Fruit fly (Drosophila melanogaster) whole organism, wandering third instar larva: Measurements from ENCODE around the gene CG16775.

Experiments
- Abd-B ChIP-seq: fragments of >200 bp; optimal IDR thresholded peaks from 2 replicates; lab custom pipeline; 2017; ENCODE audit warnings: missing biosample characterization, missing genetic modification characterization
- CG32264 ChIP-seq: fragments of 200-800 bp; sonication (Bioruptor generic); optimal IDR thresholded peaks from 2 replicates; lab custom pipeline; 2016; ENCODE audit warnings: missing biosample characterization, missing genetic modification characterization
- Dfd ChIP-seq: fragments of >200 bp; optimal IDR thresholded peaks from 2 replicates; lab custom pipeline; 2017; ENCODE audit warnings: missing biosample characterization, missing genetic modification characterization
- HLH106 ChIP-seq: fragments of 200-800 bp; optimal IDR thresholded peaks from 3 replicates; lab custom pipeline; 2019; ENCODE audit warnings: missing biosample characterization, mild to moderate bottlenecking, missing genetic modification characterization, moderate library complexity
- Hnf4 ChIP-seq: fragments of 200-800 bp; sonication (Bioruptor generic); optimal IDR thresholded peaks from 2 replicates; lab custom pipeline; 2016; ENCODE audit warnings: missing biosample characterization, mild to moderate bottlenecking, missing genetic modification characterization
- Hr78 ChIP-seq: fragments of >200 bp; optimal IDR thresholded peaks from 2 replicates; lab custom pipeline; 2017; ENCODE audit warnings: missing biosample characterization, missing genetic modification characterization
- Hr83 ChIP-seq: fragments of 200-300 bp; sonication (Bioruptor generic); optimal IDR thresholded peaks from 2 replicates; lab custom pipeline; 2016; ENCODE audit warnings: missing biosample characterization, mild to moderate bottlenecking, missing genetic modification characterization, moderate library complexity; ENCODE audit not compliant: poor library complexity, severe bottlenecking
- Jra ChIP-seq: sonication (Bioruptor generic); optimal IDR thresholded peaks from 2 replicates; lab custom pipeline; 2016; ENCODE audit warnings: missing biosample characterization, missing genetic modification characterization
- Mio ChIP-seq: sonication (Bioruptor generic); optimal IDR thresholded peaks from 2 replicates; lab custom pipeline; 2016; ENCODE audit warnings: missing biosample characterization, missing genetic modification characterization
- N ChIP-seq: fragments of >200 bp; optimal IDR thresholded peaks from 2 replicates; lab custom pipeline; 2018; ENCODE audit warnings: missing biosample characterization, missing external identifiers, missing genetic modification characterization
- OdsH ChIP-seq: fragments of 200-800 bp; sonication (Bioruptor generic); optimal IDR thresholded peaks from 2 replicates; lab custom pipeline; 2016; ENCODE audit warnings: missing biosample characterization, mild to moderate bottlenecking, missing genetic modification characterization
- Rel ChIP-seq, 2 experiments: fragments of 200-800 bp; sonication (Bioruptor generic) in 1 of 2; optimal IDR thresholded peaks; 2 replicates in 1 of 2; 3 replicates in 1 of 2; lab custom pipeline; 2016 to 2019; ENCODE audit warnings: mild to moderate bottlenecking in 2 of 2, missing biosample characterization in 2 of 2, missing genetic modification characterization in 2 of 2, moderate library complexity in 1 of 2
- Sp1 ChIP-seq: fragments of 200-800 bp; sonication (Bioruptor generic); optimal IDR thresholded peaks from 3 replicates; lab custom pipeline; 2019; ENCODE audit warnings: missing biosample characterization, mild to moderate bottlenecking, missing genetic modification characterization, moderate library complexity
- Vsx2 ChIP-seq: fragments of 200-300, 225-300 bp; sonication (Bioruptor generic); optimal IDR thresholded peaks from 2 replicates; lab custom pipeline; 2018; ENCODE audit warnings: missing biosample characterization, missing genetic modification characterization; ENCODE audit not compliant: partially characterized antibody
- brk ChIP-seq: fragments of 200-800 bp; sonication (Bioruptor generic); optimal IDR thresholded peaks from 2 replicates; lab custom pipeline; 2016; ENCODE audit warnings: missing biosample characterization, mild to moderate bottlenecking, missing genetic modification characterization
- dl ChIP-seq, 2 experiments: fragments of 175-275, 200-275 bp in 1 of 2; fragments of 200-275 bp in 1 of 2; sonication (Bioruptor generic); optimal IDR thresholded peaks; lab custom pipeline; 2018; ENCODE audit warnings: mild to moderate bottlenecking in 2 of 2, missing biosample characterization in 2 of 2, missing genetic modification characterization in 2 of 2, moderate library complexity in 2 of 2; ENCODE audit not compliant: partially characterized antibody in 2 of 2, insufficient read depth in 1 of 2
- foxo ChIP-seq, 2 experiments: fragments of 200-800 bp; sonication (Bioruptor generic); optimal IDR thresholded peaks; 2 replicates in 1 of 2; 3 replicates in 1 of 2; lab custom pipeline; 2016 to 2017; ENCODE audit warnings: missing biosample characterization in 2 of 2, missing genetic modification characterization in 2 of 2
- fru ChIP-seq: fragments of 200-800 bp; sonication (Bioruptor generic); optimal IDR thresholded peaks from 3 replicates; lab custom pipeline; 2016; ENCODE audit warnings: missing biosample characterization, mild to moderate bottlenecking, missing genetic modification characterization
- h ChIP-seq: fragments of 200-800 bp; sonication (Bioruptor generic); optimal IDR thresholded peaks from 3 replicates; lab custom pipeline; 2016; ENCODE audit warnings: missing biosample characterization, mild to moderate bottlenecking, missing genetic modification characterization
- jim ChIP-seq: fragments of 175-275, 200-325 bp; sonication (Bioruptor generic); optimal IDR thresholded peaks from 2 replicates; lab custom pipeline; 2016; ENCODE audit warnings: missing biosample characterization, mild to moderate bottlenecking, missing genetic modification characterization
- lola ChIP-seq: fragments of >200 bp; optimal IDR thresholded peaks from 2 replicates; lab custom pipeline; 2017; ENCODE audit warnings: missing biosample characterization, missing genetic modification characterization
- pan ChIP-seq: fragments of >200 bp; optimal IDR thresholded peaks from 2 replicates; lab custom pipeline; 2017
- psq ChIP-seq: fragments of 200-800 bp; sonication (Bioruptor generic); optimal IDR thresholded peaks from 3 replicates; lab custom pipeline; 2017; ENCODE audit warnings: missing biosample characterization, mild to moderate bottlenecking, missing genetic modification characterization, moderate library complexity
- rgr ChIP-seq: fragments of 200-800 bp; sonication (Bioruptor generic); optimal IDR thresholded peaks from 3 replicates; lab custom pipeline; 2016; ENCODE audit warnings: missing biosample characterization, mild to moderate bottlenecking, missing genetic modification characterization
- sv ChIP-seq: fragments of 200-800 bp; sonication (Bioruptor generic); optimal IDR thresholded peaks from 3 replicates; lab custom pipeline; 2016; ENCODE audit warnings: missing biosample characterization, missing genetic modification characterization
- tai ChIP-seq: sonication (Bioruptor generic); optimal IDR thresholded peaks from 2 replicates; lab custom pipeline; 2016; ENCODE audit warnings: missing biosample characterization, missing genetic modification characterization
- usp ChIP-seq: fragments of >200 bp; optimal IDR thresholded peaks from 2 replicates; lab custom pipeline; 2017; ENCODE audit warnings: missing biosample characterization, missing genetic modification characterization
- woc ChIP-seq: sonication (Bioruptor generic); optimal IDR thresholded peaks from 2 replicates; lab custom pipeline; 2016; ENCODE audit warnings: missing biosample characterization, mild to moderate bottlenecking, missing genetic modification characterization

CG16775 gene

DNA sequence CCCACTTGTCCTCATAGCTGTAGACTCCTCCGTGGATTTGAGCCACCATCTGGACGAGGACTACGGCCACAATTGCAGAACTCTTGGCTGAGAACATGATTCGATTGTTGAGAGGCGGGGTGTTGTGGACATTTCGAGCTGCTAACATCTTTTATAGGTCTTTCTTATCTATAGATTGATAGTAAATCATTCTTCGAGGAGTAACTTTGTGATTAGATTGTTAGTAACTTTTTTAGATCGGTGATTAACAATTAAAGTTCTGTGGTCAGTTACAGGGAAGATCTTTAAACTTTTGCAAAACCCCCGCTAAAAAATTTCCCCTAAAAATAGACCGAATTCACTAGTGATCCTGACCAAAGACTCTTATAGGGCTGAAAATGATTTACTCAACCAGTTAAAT, at the start of gene CG16775:
TSS of gene CG16775 (minus strand) at position 101 of the 400 bp plus-strand sequence.
- TF ChIP-seq foxo (GFP tag; optimal IDR thresholded peaks at IDR 0.05; lab: Kevin White, UChicago), result no peak
- no peak for TF ChIP-seq N (GFP tag; lab: Kevin White, UChicago)
- TF ChIP-seq sv (GFP tag; lab: Kevin White, UChicago), result no peak

dm6 chr3L:17935032-17935431, 48.6 kb upstream of the CG16775 start:
- TF ChIP-seq HLH106 (tag; lab: Kevin White, UChicago) (no peak), brk (GFP tag; lab: Kevin White, UChicago) (no peak), Mio (GFP tag; lab: Kevin White, UChicago) (no peak), CG32264 (GFP tag; lab: Kevin White, UChicago) (no peak), Vsx2 (GFP tag; lab: Kevin White, UChicago) (no peak), pan (no peak), Abd-B (GFP tag; lab: Kevin White, UChicago) (no peak), Hr83 (GFP tag; lab: Kevin White, UChicago) (no peak), Rel (GFP tag; optimal IDR thresholded peaks at IDR 0.05; lab: Kevin White, UChicago) (no peak), Rel (tag; optimal IDR thresholded peaks at IDR 0.05; lab: Kevin White, UChicago) (no peak), Jra (GFP tag; lab: Kevin White, UChicago) (no peak), N (GFP tag; lab: Kevin White, UChicago) (no peak), OdsH (GFP tag; lab: Kevin White, UChicago) (no peak), sv (GFP tag; lab: Kevin White, UChicago) (no peak)

DNA sequence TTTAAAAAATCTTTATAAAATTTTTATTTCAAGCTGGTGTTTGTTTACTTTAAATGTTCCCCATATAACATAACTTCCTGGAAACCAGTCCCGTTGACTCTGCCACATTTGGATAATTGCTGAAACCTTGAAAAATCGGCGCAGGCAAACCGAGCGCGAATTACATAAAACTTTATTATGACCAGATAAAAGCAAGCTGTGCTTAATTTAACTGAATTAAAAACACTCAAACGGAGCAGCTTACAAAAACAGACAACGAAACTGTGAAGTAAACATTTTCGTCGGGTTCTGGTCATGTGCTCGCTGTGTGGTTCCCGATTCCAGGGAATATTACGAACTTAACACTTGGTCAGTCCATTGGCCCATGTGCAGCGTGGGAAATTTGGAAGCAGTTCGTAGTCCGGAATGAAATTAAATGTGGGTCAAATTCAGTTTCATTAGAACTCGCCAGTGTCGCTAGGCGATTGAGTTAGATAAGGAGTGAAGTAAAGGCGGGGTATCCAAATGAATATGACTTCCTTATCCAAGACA, 47.4 kb upstream of the CG16775 start:
- TF ChIP-seq Rel (GFP tag; optimal IDR thresholded peaks at IDR 0.05; lab: Kevin White, UChicago) (no peak), Rel (tag; optimal IDR thresholded peaks at IDR 0.05; lab: Kevin White, UChicago) (peak; percentile 51), Dfd (GFP tag; lab: Kevin White, UChicago) (no peak)

DNA sequence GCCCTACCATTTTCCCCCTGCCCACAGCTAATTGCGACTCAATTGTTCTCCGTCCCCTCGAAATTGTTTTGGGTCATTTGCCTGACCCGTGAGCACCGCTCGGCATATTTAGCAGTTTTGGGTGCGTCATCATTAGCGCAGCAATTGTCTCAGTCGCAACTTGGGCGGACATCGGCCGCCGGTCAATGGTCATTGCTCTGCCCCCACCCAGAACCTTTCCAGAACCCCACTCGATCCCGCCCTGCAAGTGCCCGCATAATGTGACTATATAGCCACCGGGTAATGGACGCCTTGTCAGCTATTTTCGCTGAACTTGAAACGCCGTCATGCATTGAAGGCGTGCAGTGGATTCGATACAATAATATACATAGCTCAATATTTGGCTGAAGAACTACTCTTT, 46.6 kb upstream of the CG16775 start:
- no peak for TF ChIP-seq N (GFP tag; lab: Kevin White, UChicago)
- no peak for TF ChIP-seq pan
- no peak for TF ChIP-seq sv (GFP tag; lab: Kevin White, UChicago)
- TF ChIP-seq Hr78 (GFP tag; lab: Kevin White, UChicago), result no peak
- TF ChIP-seq CG32264 (GFP tag; lab: Kevin White, UChicago), result no peak
- no peak for TF ChIP-seq rgr (GFP tag; lab: Kevin White, UChicago)
- no peak for TF ChIP-seq psq
- TF ChIP-seq Jra (GFP tag; lab: Kevin White, UChicago), result no peak
- no peak for TF ChIP-seq Rel (GFP tag; optimal IDR thresholded peaks at IDR 0.05; lab: Kevin White, UChicago)
- no peak for TF ChIP-seq Rel (tag; optimal IDR thresholded peaks at IDR 0.05; lab: Kevin White, UChicago)
- TF ChIP-seq dl (GFP tag; optimal IDR thresholded peaks at IDR 0.05; lab: Kevin White, UChicago; ENCODE audit: insufficient read depth in 1 of 2, partially characterized antibody in 2 of 2), result no peak
- no peak for TF ChIP-seq Dfd (GFP tag; lab: Kevin White, UChicago)
- no peak for TF ChIP-seq lola
- TF ChIP-seq fru (GFP tag; lab: Kevin White, UChicago), result no peak
- no peak for TF ChIP-seq Hr83 (GFP tag; lab: Kevin White, UChicago)
- no peak for TF ChIP-seq tai
- TF ChIP-seq woc (GFP tag; lab: Kevin White, UChicago), result no peak
- no peak for TF ChIP-seq Sp1 (GFP tag; lab: Kevin White, UChicago)

DNA sequence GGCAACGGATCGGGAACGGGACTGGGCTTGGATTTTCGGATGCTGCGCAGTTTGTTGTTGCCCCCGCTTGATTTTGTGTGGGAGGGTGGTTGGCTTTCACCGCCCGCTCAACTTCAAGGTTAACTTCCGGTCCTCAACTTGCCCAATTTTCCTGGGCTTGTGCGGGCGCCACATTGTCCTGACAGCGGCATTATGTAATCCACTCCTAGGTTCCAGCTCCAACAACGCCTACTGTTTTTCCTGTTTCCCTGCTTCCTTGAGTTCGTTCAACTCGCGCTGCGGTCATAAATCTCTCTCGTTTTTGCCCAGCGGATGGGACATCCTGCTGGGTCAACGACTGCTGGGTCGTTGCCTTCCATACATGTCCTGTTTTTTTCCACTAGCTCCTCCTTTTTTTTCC, 45.4 kb upstream of the CG16775 start:
- TF ChIP-seq HLH106 (tag; lab: Kevin White, UChicago) (no peak), Hr83 (GFP tag; lab: Kevin White, UChicago) (no peak), h (no peak)

dm6 chr3L:17929697-17930581, 43.5 kb upstream of the CG16775 start:
- no peak for TF ChIP-seq Hnf4 (GFP tag; lab: Kevin White, UChicago)
- TF ChIP-seq pan, result no peak
- no peak for TF ChIP-seq usp (GFP tag; lab: Kevin White, UChicago)
- no peak for TF ChIP-seq Hr83 (GFP tag; lab: Kevin White, UChicago)
- no peak for TF ChIP-seq jim (GFP tag; lab: Kevin White, UChicago)
- no peak for TF ChIP-seq N (GFP tag; lab: Kevin White, UChicago)
- TF ChIP-seq tai, result no peak
